Worm (Caenorhabditis elegans): ENCODE measurements around the gene nape-2.

nape-2 gene

ce11 chrIV:3698201-3698600, 40.5 kb downstream of the nape-2 start, which contains the start of gene Y37E11AL.2:
Y37E11AL.2 (plus strand) TSS chrIV:3698501.
- no peak for TF ChIP-seq attf-4 (tag; optimal IDR thresholded peaks at IDR 0.05)
- TF ChIP-seq ZK337.2 (GFP tag; IDR thresholded peaks at IDR 0.05): no peak
- no peak for TF ChIP-seq dve-1 (tag; optimal IDR thresholded peaks at IDR 0.05; ENCODE audit: insufficient read depth)
- no peak for TF ChIP-seq nhr-25 (tag; optimal IDR thresholded peaks at IDR 0.05; ENCODE audit: borderline replicate concordance, insufficient read depth)
- TF ChIP-seq nhr-42 (GFP tag; IDR thresholded peaks at IDR 0.05): no peak
- no peak for TF ChIP-seq nhr-237 (tag; optimal IDR thresholded peaks at IDR 0.05)
- no peak for TF ChIP-seq ces-1 (GFP tag; optimal IDR thresholded peaks at IDR 0.05)
- TF ChIP-seq tag-97 (GFP tag; IDR thresholded peaks at IDR 0.05): no peak
- TF ChIP-seq zfp-2 (tag; optimal IDR thresholded peaks at IDR 0.05): no peak
- no peak for TF ChIP-seq mxl-2 (GFP tag; conservative IDR thresholded peaks at IDR 0.05)
- TF ChIP-seq Y48G9A.11 (GFP tag; IDR thresholded peaks at IDR 0.05): no peak

DNA sequence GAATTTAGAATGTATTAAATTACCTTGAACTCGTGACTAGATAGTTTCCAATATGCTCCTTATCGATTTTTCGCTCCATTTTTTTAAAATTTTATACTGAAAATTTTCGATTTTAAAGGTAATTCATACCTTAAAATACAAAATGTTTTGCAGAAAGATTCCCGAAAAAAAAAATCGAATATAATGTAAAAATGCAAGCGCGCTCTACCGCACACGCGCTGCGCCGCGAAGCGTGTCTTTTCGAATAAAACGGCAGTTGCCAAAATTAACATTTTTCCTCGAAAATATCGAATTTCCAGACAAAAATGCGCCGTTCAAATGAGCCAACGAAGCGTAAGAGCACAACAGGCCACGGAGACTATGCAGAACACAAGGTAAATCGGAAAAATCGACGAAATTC, 44.1 kb downstream of the nape-2 start, which contains the start of the genes taf-6.2 and Y37E11AL.3:
Gene taf-6.2 (minus strand): TSS at position 96 of the 400 bp plus-strand sequence.
Gene Y37E11AL.3 (plus strand): TSS at position 298 of the 400 bp plus-strand sequence.
- TF ChIP-seq zag-1 (tag; optimal IDR thresholded peaks at IDR 0.05) (no peak), nhr-28 (tag; optimal IDR thresholded peaks at IDR 0.05) (peak; percentile 52), mep-1 (tag; optimal IDR thresholded peaks at IDR 0.05) (peak; percentile 33), ces-1 (GFP tag; optimal IDR thresholded peaks at IDR 0.05) (no peak), lsy-2 (tag; optimal IDR thresholded peaks at IDR 0.05) (peak in 1 of 2 experiments; percentile 66), lin-13 (GFP tag; optimal IDR thresholded peaks at IDR 0.05) (no peak), mes-2 (tag; optimal IDR thresholded peaks at IDR 0.05; ENCODE audit: poor library complexity, severe bottlenecking) (peak; percentile 79), rbr-2 (tag; optimal IDR thresholded peaks at IDR 0.05) (peak; percentile 20), spr-3 (GFP tag; optimal IDR thresholded peaks at IDR 0.05) (no peak), dpl-1 (GFP tag; optimal IDR thresholded peaks at IDR 0.05) (peak; percentile 88), nhr-11 (tag; optimal IDR thresholded peaks at IDR 0.05) (peak; percentile 21), fkh-10 (GFP tag; optimal IDR thresholded peaks at IDR 0.05) (peak; percentile 14), nhr-6 (tag; optimal IDR thresholded peaks at IDR 0.05) (peak; percentile 26), hlh-30 (tag; optimal IDR thresholded peaks at IDR 0.05; ENCODE audit: insufficient read depth) (peak; percentile 31), lin-38 (GFP tag; IDR thresholded peaks at IDR 0.05) (peak; percentile 97), aha-1 (tag) (peak; percentile 29), nhr-102 (tag; optimal IDR thresholded peaks at IDR 0.05) (no peak)

DNA sequence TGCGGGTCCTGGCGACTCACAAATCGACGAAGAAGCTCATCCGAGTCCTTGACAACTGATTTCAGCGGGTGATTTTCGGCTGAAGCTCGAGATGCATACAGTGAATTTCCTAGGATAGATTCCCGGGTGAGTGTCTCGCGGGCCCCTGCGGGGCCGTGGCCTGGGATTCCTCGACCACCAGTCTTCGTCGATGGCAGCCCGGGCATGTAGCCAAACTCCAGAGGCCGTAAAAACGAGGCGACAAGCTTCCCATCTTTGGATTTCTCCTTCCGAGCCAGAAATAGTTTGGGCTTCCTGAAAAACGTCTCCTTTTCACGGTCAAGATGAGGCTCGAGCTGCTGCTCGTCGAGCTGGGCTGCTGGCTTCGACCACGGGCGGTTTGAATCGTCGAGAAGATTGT, 50.7 kb downstream of the nape-2 start:
- TF ChIP-seq skn-1 (tag; optimal IDR thresholded peaks at IDR 0.05) (no peak), mdt-29 (GFP tag; IDR thresholded peaks at IDR 0.05) (no peak), ceh-44 (GFP tag; IDR thresholded peaks at IDR 0.05) (no peak), lin-13 (GFP tag; optimal IDR thresholded peaks at IDR 0.05) (no peak), Y105C5A.15 (GFP tag; IDR thresholded peaks at IDR 0.05) (no peak), set-16 (GFP tag; IDR thresholded peaks at IDR 0.05) (peak; percentile 71), unc-130 (GFP tag; optimal IDR thresholded peaks at IDR 0.05) (no peak), pqm-1 (tag; optimal IDR thresholded peaks at IDR 0.05) (no peak), nhr-41 (GFP tag; IDR thresholded peaks at IDR 0.05) (no peak)

- no peak for TF ChIP-seq hlh-30 (tag; optimal IDR thresholded peaks at IDR 0.05; ENCODE audit: insufficient read depth)
- peak in 1 of 2 experiments; percentile 71 for TF ChIP-seq unc-62 (GFP tag; optimal IDR thresholded peaks at IDR 0.05 in 1 of 2)
- TF ChIP-seq unc-62 (tag; optimal IDR thresholded peaks at IDR 0.05): no peak
- no peak for TF ChIP-seq egl-27 (tag; optimal IDR thresholded peaks at IDR 0.05)
- no peak for TF ChIP-seq set-16 (GFP tag; IDR thresholded peaks at IDR 0.05)
Measured at ce11 chrIV:3686765-3687164, 52.0 kb downstream of the nape-2 start, which contains the start of gene map-1. map-1 (minus strand) TSS chrIV:3686865.
